Fruit fly (Drosophila melanogaster): ENCODE data around the gene alt.

alt gene

DNA sequence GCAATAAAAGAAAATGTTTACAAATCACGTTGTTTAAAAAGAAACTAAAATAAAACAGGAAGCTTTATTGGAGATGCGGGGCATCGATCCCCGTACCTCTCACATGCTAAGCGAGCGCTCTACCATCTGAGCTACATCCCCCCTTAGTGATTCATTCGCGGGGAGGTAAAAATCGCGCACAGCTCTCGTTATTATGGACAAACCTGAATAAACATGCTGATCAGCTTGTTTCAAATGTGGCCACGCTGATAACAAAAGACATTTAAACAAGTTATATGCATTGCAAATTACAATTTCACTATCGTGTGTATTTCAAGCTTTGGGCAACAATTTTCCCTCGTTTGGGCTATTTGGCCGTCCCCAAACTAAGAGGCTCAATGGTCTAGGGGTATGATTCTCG is 37.1 kb downstream of the alt start (continued):
- TF ChIP-seq CG16813 (GFP tag; IDR thresholded peaks at IDR 0.05; ENCODE audit: partially characterized antibody), result peak; percentile 48; the same call in 2 of the 3 replicates
- TF ChIP-seq sc (optimal IDR thresholded peaks at IDR 0.05), result no peak
- TF ChIP-seq sc (GFP tag; optimal IDR thresholded peaks at IDR 0.05), result no peak
- no peak for TF ChIP-seq ATbp (GFP tag; optimal IDR thresholded peaks at IDR 0.05)
- peak; percentile 44 for TF ChIP-seq mirr (GFP tag; optimal IDR thresholded peaks at IDR 0.05)
- no peak for TF ChIP-seq CG11247 (GFP tag; IDR thresholded peaks at IDR 0.05)
- peak in 1 of 2 experiments; percentile 13 for TF ChIP-seq Eip74EF (GFP tag; optimal IDR thresholded peaks at IDR 0.05)
- no peak for TF ChIP-seq dimm (GFP tag; IDR thresholded peaks at IDR 0.05)
- TF ChIP-seq Blimp-1 (GFP tag; optimal IDR thresholded peaks at IDR 0.05), result no peak
- TF ChIP-seq Med (GFP tag), result peak; percentile 28
- no peak for TF ChIP-seq bcd (GFP tag; optimal IDR thresholded peaks at IDR 0.05)
- TF ChIP-seq bab2 (GFP tag; optimal IDR thresholded peaks at IDR 0.05), result no peak
- TF ChIP-seq CG9817 (tag; optimal IDR thresholded peaks at IDR 0.05), result no peak
- no peak for TF ChIP-seq stwl (tag; optimal IDR thresholded peaks at IDR 0.05)
- TF ChIP-seq Atf6 (GFP tag; IDR thresholded peaks at IDR 0.05), result no peak
- TF ChIP-seq CG14667 (GFP tag; IDR thresholded peaks at IDR 0.05), result no peak
- peak; percentile 36 for TF ChIP-seq abd-A (tag; optimal IDR thresholded peaks at IDR 0.05)
- peak; percentile 61 for TF ChIP-seq Bgb (GFP tag; IDR thresholded peaks at IDR 0.05; ENCODE audit: partially characterized antibody)
- peak; percentile 67 for TF ChIP-seq nerfin-2 (GFP tag; IDR thresholded peaks at IDR 0.05; ENCODE audit: partially characterized antibody)
- TF ChIP-seq peb (GFP tag; IDR thresholded peaks at IDR 0.05), result no peak
- TF ChIP-seq Bdp1 (GFP tag; optimal IDR thresholded peaks at IDR 0.05), result peak; percentile 99
- TF ChIP-seq CG9876 (GFP tag; optimal IDR thresholded peaks at IDR 0.05), result no peak
- TF ChIP-seq amos (GFP tag; IDR thresholded peaks at IDR 0.05; ENCODE audit: partially characterized antibody), result peak; percentile 42; the same call in 1 of the 2 replicates
- TF ChIP-seq pum (GFP tag; optimal IDR thresholded peaks at IDR 0.05), result no peak
- no peak for TF ChIP-seq Hmr (GFP tag; optimal IDR thresholded peaks at IDR 0.05)
- peak; percentile 50; the same call in 1 of the 3 replicates for TF ChIP-seq CG7963 (GFP tag; IDR thresholded peaks at IDR 0.05; ENCODE audit: partially characterized antibody)
- TF ChIP-seq CG7987 (GFP tag; optimal IDR thresholded peaks at IDR 0.05), result no peak
- TF ChIP-seq Dll (GFP tag; IDR thresholded peaks at IDR 0.05; ENCODE audit: partially characterized antibody), result peak; percentile 34; the same call in 1 of the 4 replicates

DNA sequence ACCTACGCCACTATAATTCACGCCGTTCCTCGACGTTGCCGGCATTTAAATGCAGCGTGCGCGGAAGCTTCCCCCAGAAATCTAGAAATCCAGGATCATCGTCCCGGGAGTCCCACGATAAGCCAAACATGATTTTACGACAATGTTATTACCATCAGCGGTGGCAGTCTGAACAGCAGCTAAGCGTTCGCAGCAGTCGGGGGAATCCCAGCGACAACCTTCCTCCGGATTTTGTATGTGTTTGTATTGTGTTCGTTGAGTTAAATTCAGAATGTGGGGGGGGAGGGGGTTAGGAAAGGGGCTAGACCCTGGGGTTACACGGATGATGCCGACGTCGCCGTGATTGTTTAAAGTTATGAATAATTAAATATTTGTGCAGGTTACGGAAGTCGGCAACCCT is 38.3 kb downstream of the alt start:
- TF ChIP-seq CG3407 (GFP tag; optimal IDR thresholded peaks at IDR 0.05), result no peak
- TF ChIP-seq Ets65A (GFP tag), result peak; percentile 73
- TF ChIP-seq CG13894 (tag; optimal IDR thresholded peaks at IDR 0.05), result peak; percentile 52
- TF ChIP-seq Hr78 (GFP tag; optimal IDR thresholded peaks at IDR 0.05), result no peak
- TF ChIP-seq CG3838 (GFP tag; optimal IDR thresholded peaks at IDR 0.05), result no peak
- 0 out of 2 replicates have a peak, but pooled peaks have one; percentile 42 for TF ChIP-seq crol (GFP tag; IDR thresholded peaks at IDR 0.05)
- TF ChIP-seq CG15479 (GFP tag; optimal IDR thresholded peaks at IDR 0.05), result no peak
- TF ChIP-seq abd-A (tag; optimal IDR thresholded peaks at IDR 0.05), result peak; percentile 5
- TF ChIP-seq crc (GFP tag; optimal IDR thresholded peaks at IDR 0.05), result no peak
- TF ChIP-seq Dref (GFP tag; IDR thresholded peaks at IDR 0.05), result no peak
- TF ChIP-seq Hr3 (GFP tag; optimal IDR thresholded peaks at IDR 0.05), result no peak
- TF ChIP-seq dpn (GFP tag; optimal IDR thresholded peaks at IDR 0.05), result no peak
- no peak for TF ChIP-seq nmo (GFP tag; optimal IDR thresholded peaks at IDR 0.05)
- no peak for TF ChIP-seq CG4282 (GFP tag; optimal IDR thresholded peaks at IDR 0.05)
- no peak for TF ChIP-seq D19A (tag; optimal IDR thresholded peaks at IDR 0.05)
